Worm (Caenorhabditis elegans) whole organism, late embryonic: ENCODE results near the gene lev-1.

Experiments
- C38D4.7 ChIP-seq: fragments of 200-800 bp; sonication (Bioruptor generic); optimal IDR thresholded peaks from 2 replicates; lab custom pipeline; 2018; ENCODE audit warnings: mild to moderate bottlenecking, missing genetic modification characterization, moderate library complexity, missing compliant biosample characterization
- K02D7.2 ChIP-seq: sonication (generic microtip); optimal IDR thresholded peaks from 2 replicates; lab custom pipeline; 2017; ENCODE audit warnings: mild to moderate bottlenecking, missing genetic modification characterization, missing compliant biosample characterization
- ceh-14 ChIP-seq: sonication (generic microtip); optimal IDR thresholded peaks from 2 replicates; lab custom pipeline; 2016; ENCODE audit warnings: missing genotype, missing genetic modification characterization, missing compliant biosample characterization
- ceh-22 ChIP-seq: sonication (generic microtip); optimal IDR thresholded peaks from 2 replicates; lab custom pipeline; 2017; ENCODE audit warnings: missing biosample characterization, missing genetic modification characterization
- ceh-24 ChIP-seq: sonication (generic microtip); optimal IDR thresholded peaks from 2 replicates; lab custom pipeline; 2016; ENCODE audit warnings: mild to moderate bottlenecking, missing genetic modification characterization, missing compliant biosample characterization
- ceh-30 ChIP-seq: fragments of 150-350 bp; optimal IDR thresholded peaks from 2 replicates; lab custom pipeline; 2014; ENCODE audit warnings: missing biosample characterization, missing genetic modification characterization
- ceh-6 ChIP-seq: fragments of 200-800 bp; sonication (Bioruptor generic); optimal IDR thresholded peaks from 2 replicates; lab custom pipeline; 2018; ENCODE audit warnings: mild to moderate bottlenecking, missing genetic modification characterization, missing compliant biosample characterization
- che-1 ChIP-seq: sonication (generic microtip); optimal IDR thresholded peaks from 2 replicates; lab custom pipeline; 2016; ENCODE audit warnings: mild to moderate bottlenecking, missing genetic modification characterization, missing compliant biosample characterization
- dmd-4 ChIP-seq: sonication (generic microtip); optimal IDR thresholded peaks from 2 replicates; lab custom pipeline; 2016; ENCODE audit warnings: borderline replicate concordance, missing genetic modification characterization, missing compliant biosample characterization
- elt-4 ChIP-seq: sonication (generic microtip); optimal IDR thresholded peaks from 2 replicates; lab custom pipeline; 2016; ENCODE audit warnings: missing genetic modification characterization, missing compliant biosample characterization
- ets-4 ChIP-seq: sonication (generic microtip); optimal IDR thresholded peaks from 2 replicates; lab custom pipeline; 2016; ENCODE audit warnings: missing genetic modification characterization, missing compliant biosample characterization
- eyg-1 ChIP-seq: sonication (generic microtip); optimal IDR thresholded peaks from 2 replicates; lab custom pipeline; 2016; ENCODE audit warnings: missing genotype, missing genetic modification characterization, missing compliant biosample characterization
- fax-1 ChIP-seq: sonication (generic microtip); optimal IDR thresholded peaks from 2 replicates; lab custom pipeline; 2016; ENCODE audit warnings: missing genotype, missing genetic modification characterization, missing compliant biosample characterization
- gmeb-2 ChIP-seq: sonication (generic microtip); optimal IDR thresholded peaks from 2 replicates; lab custom pipeline; 2016; ENCODE audit warnings: missing genetic modification characterization, inconsistent platforms, missing compliant biosample characterization
- hlh-13 ChIP-seq: fragments of 200-800 bp; sonication (Bioruptor generic); optimal IDR thresholded peaks from 2 replicates; lab custom pipeline; 2018; ENCODE audit warnings: mild to moderate bottlenecking, missing genetic modification characterization, missing compliant biosample characterization
- hlh-15 ChIP-seq: sonication (generic microtip); optimal IDR thresholded peaks from 2 replicates; lab custom pipeline; 2016; ENCODE audit warnings: missing genetic modification characterization, missing compliant biosample characterization
- hlh-30 ChIP-seq: sonication (generic microtip); optimal IDR thresholded peaks from 2 replicates; lab custom pipeline; 2017; ENCODE audit warnings: antibody characterized with exemption, missing genetic modification characterization, missing compliant biosample characterization; ENCODE audit not compliant: insufficient read depth
- lim-6 ChIP-seq: sonication (generic microtip); optimal IDR thresholded peaks from 2 replicates; lab custom pipeline; 2016; ENCODE audit warnings: missing genetic modification characterization, missing compliant biosample characterization
- lin-11 ChIP-seq: fragments of 200-800 bp; sonication (Bioruptor generic); optimal IDR thresholded peaks from 2 replicates; lab custom pipeline; 2018; ENCODE audit warnings: mild to moderate bottlenecking, missing genetic modification characterization, missing compliant biosample characterization
- madf-2 ChIP-seq: sonication (generic microtip); optimal IDR thresholded peaks from 2 replicates; lab custom pipeline; 2017; ENCODE audit warnings: missing genetic modification characterization, missing compliant biosample characterization
- mec-3 ChIP-seq: sonication (generic microtip); optimal IDR thresholded peaks from 2 replicates; lab custom pipeline; 2016; ENCODE audit warnings: borderline replicate concordance, missing genetic modification characterization, missing compliant biosample characterization
- nfya-1 ChIP-seq: sonication (generic microtip); optimal IDR thresholded peaks from 2 replicates; lab custom pipeline; 2017; ENCODE audit warnings: missing genetic modification characterization, mild to moderate bottlenecking, missing compliant biosample characterization, antibody characterized with exemption, moderate library complexity
- nhr-232 ChIP-seq: sonication (generic microtip); optimal IDR thresholded peaks from 2 replicates; lab custom pipeline; 2016; ENCODE audit warnings: missing genetic modification characterization, missing compliant biosample characterization
- npax-4 ChIP-seq: sonication (generic microtip); optimal IDR thresholded peaks from 2 replicates; lab custom pipeline; 2016; ENCODE audit warnings: missing genetic modification characterization, missing compliant biosample characterization
- pat-9 ChIP-seq: fragments of 200-800 bp; sonication (Bioruptor generic); optimal IDR thresholded peaks from 2 replicates; lab custom pipeline; 2018; ENCODE audit warnings: mild to moderate bottlenecking, missing genetic modification characterization, moderate library complexity, missing compliant biosample characterization
- pax-1 ChIP-seq: fragments of 150-350 bp; optimal IDR thresholded peaks from 2 replicates; lab custom pipeline; 2014; ENCODE audit warnings: missing biosample characterization, missing genetic modification characterization
- pha-2 ChIP-seq: sonication (generic microtip); optimal IDR thresholded peaks from 2 replicates; lab custom pipeline; 2017; ENCODE audit warnings: mild to moderate bottlenecking, missing genetic modification characterization, missing compliant biosample characterization
- pha-4 ChIP-seq: fragments of 150-350 bp; optimal IDR thresholded peaks from 2 replicates; lab custom pipeline; 2018; ENCODE audit warnings: missing biosample characterization, missing genetic modification reagents, missing genetic modification characterization
- pqm-1 ChIP-seq: sonication (generic microtip); optimal IDR thresholded peaks from 2 replicates; lab custom pipeline; 2016; ENCODE audit warnings: missing genetic modification characterization, missing compliant biosample characterization
- pros-1 ChIP-seq: fragments of 150-350 bp; optimal IDR thresholded peaks from 2 replicates; lab custom pipeline; 2014; ENCODE audit warnings: missing biosample characterization, missing genetic modification reagents, missing genetic modification characterization
- ref-2 ChIP-seq: sonication (generic microtip); optimal IDR thresholded peaks from 2 replicates; lab custom pipeline; 2016; ENCODE audit warnings: missing genetic modification characterization, missing compliant biosample characterization
- rnt-1 ChIP-seq: sonication (generic microtip); optimal IDR thresholded peaks from 2 replicates; lab custom pipeline; 2016; ENCODE audit warnings: missing genetic modification characterization, missing compliant biosample characterization
- sox-2 ChIP-seq: fragments of 200-800 bp; sonication (Bioruptor generic); IDR thresholded peaks from 2 replicates; pipeline ENCODE4 v1.3.6; 2022; ENCODE audit warnings: missing genetic modification reagents, missing genetic modification characterization, missing compliant biosample characterization
- tbx-2 ChIP-seq: sonication (generic microtip); optimal IDR thresholded peaks from 2 replicates; lab custom pipeline; 2016; ENCODE audit warnings: missing genetic modification characterization, missing compliant biosample characterization
- unc-55 ChIP-seq: sonication (generic microtip); optimal IDR thresholded peaks from 2 replicates; lab custom pipeline; 2017; ENCODE audit warnings: missing biosample characterization, missing genetic modification reagents, missing genetic modification characterization

The lev-1 gene

ce11 chrIV:13189467-13189866 is 10.3 kb upstream of the lev-1 start, which contains the start of gene F58D2.2:
F58D2.2 (plus strand) TSS chrIV:13189767.
- TF ChIP-seq ceh-22 (tag; lab: Kevin White, UChicago) (no peak), fax-1 (tag; lab: Kevin White, UChicago) (no peak), elt-4 (tag; lab: Kevin White, UChicago) (no peak)
- TF ChIP-seq, all 69 proteins: peak for 0

DNA sequence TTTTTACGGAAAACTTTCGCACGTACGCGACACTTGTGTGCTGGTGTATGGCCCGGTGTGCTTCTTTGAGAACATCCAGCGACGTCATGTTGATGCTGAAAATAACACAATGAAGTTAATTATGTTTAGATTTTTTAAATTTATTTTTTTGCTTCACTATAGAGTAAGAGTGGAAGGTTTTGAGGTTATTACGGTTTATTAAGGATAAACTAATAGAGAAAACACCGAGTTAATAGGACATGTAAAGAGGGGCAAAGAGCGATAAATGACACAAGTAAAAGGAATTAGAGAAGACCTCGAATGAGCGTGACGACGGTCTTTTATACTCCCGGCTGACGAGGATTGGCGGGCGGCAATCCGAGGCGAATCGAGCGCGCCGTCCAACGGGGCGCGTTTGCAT is 9.8 kb upstream of the lev-1 start, which contains the start of gene F58D2.4:
Gene F58D2.4, minus strand, starts transcription at position 101 of the 400 bp plus-strand sequence.
- TF ChIP-seq nhr-232 (tag; lab: Kevin White, UChicago) (no peak), che-1 (tag; lab: Kevin White, UChicago) (no peak), lin-11 (tag; lab: Kevin White, UChicago) (no peak), ceh-6 (GFP tag; lab: Kevin White, UChicago) (no peak), ceh-30 (tag; lab: Kevin White, UChicago) (no peak), C38D4.7 (GFP tag; lab: Kevin White, UChicago) (no peak), pha-2 (no peak), npax-4 (no peak), ceh-14 (tag; lab: Kevin White, UChicago) (no peak), ref-2 (tag; lab: Kevin White, UChicago) (no peak), dmd-4 (tag; lab: Kevin White, UChicago) (no peak), pax-1 (no peak)

DNA sequence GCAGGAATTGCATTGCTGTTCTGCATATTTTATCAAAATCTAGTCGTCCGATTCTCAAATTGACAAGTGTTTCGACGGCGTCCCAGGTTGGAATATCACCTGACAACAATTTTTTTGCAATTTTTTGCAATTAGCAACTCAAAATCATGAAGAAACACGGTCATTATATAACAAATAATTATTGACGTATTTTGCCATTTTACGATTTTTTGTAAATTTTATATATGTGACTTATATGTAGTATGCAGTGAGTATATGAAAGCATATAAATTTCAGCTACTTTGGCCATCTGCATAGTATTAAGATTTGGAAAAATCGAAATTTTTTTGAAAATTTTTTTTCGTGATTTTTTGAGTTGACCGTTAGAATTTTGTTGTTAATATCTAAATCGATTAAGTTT is 1.5 kb upstream of the lev-1 start, which contains the start of gene F58D2.3:
Gene F58D2.3, minus strand, starts transcription at position 101 of the 400 bp plus-strand sequence.
- TF ChIP-seq hlh-15 (tag; lab: Kevin White, UChicago): no peak
- TF ChIP-seq ceh-24 (tag; lab: Kevin White, UChicago): no peak
- no peak for TF ChIP-seq pros-1 (tag; lab: Kevin White, UChicago)
- TF ChIP-seq pha-4 (tag; lab: Kevin White, UChicago): no peak
- no peak for TF ChIP-seq lim-6 (tag; lab: Kevin White, UChicago)
- no peak for TF ChIP-seq npax-4
- no peak for TF ChIP-seq lin-11 (tag; lab: Kevin White, UChicago)
- TF ChIP-seq sox-2 (GFP tag; lab: Robert Waterston, UW): no peak
- no peak for TF ChIP-seq gmeb-2
- TF ChIP-seq rnt-1 (tag; lab: Kevin White, UChicago): no peak
- TF ChIP-seq elt-4 (tag; lab: Kevin White, UChicago): no peak
- no peak for TF ChIP-seq nfya-1 (tag; lab: Kevin White, UChicago)
- TF ChIP-seq, all 69 proteins: peak for 0

- TF ChIP-seq pqm-1 (no peak), unc-55 (no peak)
Observed at ce11 chrIV:13173359-13173758, 5.8 kb downstream of the lev-1 start.

- no peak for TF ChIP-seq lin-11 (tag; lab: Kevin White, UChicago)
- no peak for TF ChIP-seq madf-2
- no peak for TF ChIP-seq ets-4 (tag; lab: Kevin White, UChicago)
- no peak for TF ChIP-seq ceh-30 (tag; lab: Kevin White, UChicago)
- no peak for TF ChIP-seq pat-9 (tag; lab: Kevin White, UChicago)
- no peak for TF ChIP-seq mec-3 (tag; lab: Kevin White, UChicago)
- no peak for TF ChIP-seq pax-1
- no peak for TF ChIP-seq tbx-2 (tag; lab: Kevin White, UChicago)
- no peak for TF ChIP-seq hlh-30
- no peak for TF ChIP-seq elt-4 (tag; lab: Kevin White, UChicago)
- TF ChIP-seq eyg-1 (tag; lab: Kevin White, UChicago): no peak
- no peak for TF ChIP-seq hlh-13
- TF ChIP-seq sox-2 (GFP tag; lab: Robert Waterston, UW): no peak
- no peak for TF ChIP-seq K02D7.2 (tag; lab: Kevin White, UChicago)
- no peak for TF ChIP-seq lim-6 (tag; lab: Kevin White, UChicago)
- no peak for TF ChIP-seq che-1 (tag; lab: Kevin White, UChicago)
- TF ChIP-seq pha-2: no peak
- TF ChIP-seq, all 69 proteins: peak for 0
Observed at ce11 chrIV:13170241-13170640, 9.0 kb downstream of the lev-1 start, which contains the start of gene nas-14. nas-14 (plus strand) TSS chrIV:13170541.
